Fruit fly (Drosophila melanogaster) whole organism, embryonic: ENCODE results near the gene CG6937.

Experiments
- Antp ChIP-seq: fragments of 200-800 bp; sonication (Bioruptor generic); optimal IDR thresholded peaks from 3 replicates; lab custom pipeline; 2016; ENCODE audit warnings: missing biosample characterization, missing genetic modification characterization
- B-H1 ChIP-seq: fragments of 200-800 bp; sonication (Bioruptor generic); IDR thresholded peaks from 3 replicates; pipeline ENCODE4 v1.3.6; 2022; ENCODE audit warnings: missing biosample characterization, missing genetic modification characterization
- Bteb2 ChIP-seq: fragments of 200-800 bp; sonication (Bioruptor generic); optimal IDR thresholded peaks from 2 replicates; lab custom pipeline; 2016; ENCODE audit warnings: missing biosample characterization, missing genetic modification characterization
- CG10209 ChIP-seq: fragments of 200-800 bp; sonication (Bioruptor generic); optimal IDR thresholded peaks from 3 replicates; lab custom pipeline; 2017; ENCODE audit warnings: missing biosample characterization, mild to moderate bottlenecking, missing genetic modification characterization, missing genetic modification reagents
- CG10654 ChIP-seq: fragments of 200-800 bp; sonication (Bioruptor generic); optimal IDR thresholded peaks from 2 replicates; lab custom pipeline; 2016; ENCODE audit warnings: missing biosample characterization, missing genetic modification characterization
- CG12071 ChIP-seq: fragments of 200-800 bp; sonication (Bioruptor generic); optimal IDR thresholded peaks from 3 replicates; lab custom pipeline; 2018; ENCODE audit warnings: missing biosample characterization, mild to moderate bottlenecking, missing genetic modification characterization
- CG14441 ChIP-seq: fragments of 200-800 bp; sonication (Bioruptor generic); IDR thresholded peaks from 2 replicates; pipeline ENCODE4 v1.3.6; 2022; ENCODE audit warnings: missing biosample characterization, missing genetic modification characterization
- CG14710 ChIP-seq: fragments of 200-800 bp; sonication (Bioruptor generic); optimal IDR thresholded peaks from 3 replicates; lab custom pipeline; 2019; ENCODE audit warnings: missing biosample characterization, mild to moderate bottlenecking, missing genetic modification characterization, moderate library complexity
- CG14965 ChIP-seq: fragments of 200-800 bp; sonication (Bioruptor generic); optimal IDR thresholded peaks from 2 replicates; lab custom pipeline; 2016; ENCODE audit warnings: missing biosample characterization, missing genetic modification characterization, borderline replicate concordance
- CG15011 ChIP-seq: fragments of 200-800 bp; sonication (Bioruptor generic); optimal IDR thresholded peaks from 3 replicates; lab custom pipeline; 2018; ENCODE audit warnings: missing biosample characterization, mild to moderate bottlenecking, missing genetic modification characterization
- CG15073 ChIP-seq: fragments of 200-800 bp; sonication (Bioruptor generic); optimal IDR thresholded peaks from 2 replicates; lab custom pipeline; 2016; ENCODE audit warnings: missing biosample characterization, missing genetic modification characterization
- CG15479 ChIP-seq: fragments of 200-800 bp; sonication (Bioruptor generic); optimal IDR thresholded peaks from 3 replicates; lab custom pipeline; 2019; ENCODE audit warnings: missing biosample characterization, mild to moderate bottlenecking, missing genetic modification characterization, moderate library complexity
- CG17802 ChIP-seq: fragments of 200-800 bp; sonication (Bioruptor generic); optimal IDR thresholded peaks from 2 replicates; lab custom pipeline; 2018; ENCODE audit warnings: missing biosample characterization, mild to moderate bottlenecking, missing genetic modification characterization, moderate library complexity
- CG2116 ChIP-seq: fragments of 200-800 bp; sonication (Bioruptor generic); optimal IDR thresholded peaks from 3 replicates; lab custom pipeline; 2018; ENCODE audit warnings: missing biosample characterization, mild to moderate bottlenecking, missing genetic modification characterization
- CG3407 ChIP-seq: fragments of 200-800 bp; sonication (Bioruptor generic); optimal IDR thresholded peaks from 2 replicates; lab custom pipeline; 2018; ENCODE audit warnings: missing biosample characterization, mild to moderate bottlenecking, missing genetic modification characterization
- CG3995 ChIP-seq: fragments of 200-800 bp; sonication (Bioruptor generic); optimal IDR thresholded peaks from 3 replicates; lab custom pipeline; 2016; ENCODE audit warnings: missing biosample characterization, missing genetic modification characterization
- CG42726 ChIP-seq: fragments of 200-800 bp; sonication (Bioruptor generic); IDR thresholded peaks from 2 replicates; pipeline ENCODE4 v1.3.6; 2022; ENCODE audit warnings: missing biosample characterization, missing genetic modification characterization; ENCODE audit not compliant: partially characterized antibody
- CG5245 ChIP-seq: fragments of 200-800 bp; sonication (Bioruptor generic); optimal IDR thresholded peaks from 3 replicates; lab custom pipeline; 2016; ENCODE audit warnings: missing biosample characterization, missing genetic modification characterization
- CG6689 ChIP-seq: fragments of 200-800 bp; sonication (Bioruptor generic); IDR thresholded peaks from 2 replicates; pipeline ENCODE4 v1.3.6; 2022; ENCODE audit warnings: missing biosample characterization, missing genetic modification characterization
- CG7556 ChIP-seq: fragments of 200-800 bp; sonication (Bioruptor generic); optimal IDR thresholded peaks from 2 replicates; lab custom pipeline; 2017; ENCODE audit warnings: missing biosample characterization, mild to moderate bottlenecking, missing genetic modification characterization
- CG8359 ChIP-seq: fragments of 200-800 bp; sonication (Bioruptor generic); optimal IDR thresholded peaks from 2 replicates; lab custom pipeline; 2017; ENCODE audit warnings: missing biosample characterization, mild to moderate bottlenecking, missing genetic modification characterization, borderline replicate concordance
- CG9215 ChIP-seq: fragments of 200-800 bp; sonication (Bioruptor generic); IDR thresholded peaks from 2 replicates; pipeline ENCODE4 v1.3.6; 2022; ENCODE audit warnings: missing biosample characterization, missing genetic modification characterization
- CG9876 ChIP-seq: fragments of 200-800 bp; sonication (Bioruptor generic); optimal IDR thresholded peaks from 2 replicates; lab custom pipeline; 2016; ENCODE audit warnings: missing biosample characterization, missing genetic modification characterization
- CoRest ChIP-seq: fragments of 200-800 bp; sonication (Bioruptor generic); optimal IDR thresholded peaks from 3 replicates; lab custom pipeline; 2018; ENCODE audit warnings: missing biosample characterization, mild to moderate bottlenecking, missing genetic modification characterization, moderate library complexity
- Doc2 ChIP-seq: fragments of 200-800 bp; sonication (Bioruptor generic); IDR thresholded peaks from 2 replicates; pipeline ENCODE4 v1.3.6; 2022; ENCODE audit warnings: missing biosample characterization, missing genetic modification characterization
- Dref ChIP-seq: fragments of 200-800 bp; sonication (Bioruptor generic); IDR thresholded peaks from 2 replicates; pipeline ENCODE4 v1.3.6; 2022; ENCODE audit warnings: missing biosample characterization, missing genetic modification characterization
- ERR ChIP-seq: fragments of 200-800 bp; sonication (Bioruptor generic); optimal IDR thresholded peaks from 2 replicates; lab custom pipeline; 2016; ENCODE audit warnings: missing biosample characterization, missing genetic modification characterization
- Elba2 ChIP-seq: fragments of 200-800 bp; sonication (Bioruptor generic); optimal IDR thresholded peaks from 3 replicates; lab custom pipeline; 2016; ENCODE audit warnings: missing biosample characterization, missing genetic modification characterization
- Kr ChIP-seq: fragments of 200-800 bp; sonication (Bioruptor generic); optimal IDR thresholded peaks from 2 replicates; lab custom pipeline; 2017; ENCODE audit warnings: missing biosample characterization, mild to moderate bottlenecking, missing genetic modification characterization
- MESR4 ChIP-seq: fragments of 200-800 bp; sonication (Bioruptor generic); optimal IDR thresholded peaks from 2 replicates; lab custom pipeline; 2018; ENCODE audit warnings: missing biosample characterization, mild to moderate bottlenecking, missing genetic modification characterization, moderate library complexity
- Meics ChIP-seq: fragments of 200-800 bp; sonication (Bioruptor generic); optimal IDR thresholded peaks from 2 replicates; lab custom pipeline; 2017; ENCODE audit warnings: missing biosample characterization, mild to moderate bottlenecking, missing genetic modification characterization
- NC2β ChIP-seq: fragments of 200-800 bp; sonication (Bioruptor generic); optimal IDR thresholded peaks from 2 replicates; lab custom pipeline; 2016; ENCODE audit warnings: missing biosample characterization, missing genetic modification characterization
- Pdp1 ChIP-seq, 2 experiments: fragments of 200-800 bp; sonication (Bioruptor generic); optimal IDR thresholded peaks; 3 replicates each; lab custom pipeline; 2016; ENCODE audit warnings: missing biosample characterization in 2 of 2, missing genetic modification characterization in 2 of 2, mild to moderate bottlenecking in 1 of 2, moderate library complexity in 1 of 2
- Ptx1 ChIP-seq: fragments of 200-800 bp; sonication (Bioruptor generic); IDR thresholded peaks from 2 replicates; pipeline ENCODE4 v1.3.6; 2022; ENCODE audit warnings: missing biosample characterization, missing genetic modification characterization
- Sox100B ChIP-seq: fragments of 200-800 bp; sonication (Bioruptor generic); optimal IDR thresholded peaks from 3 replicates; lab custom pipeline; 2018; ENCODE audit warnings: missing biosample characterization, mild to moderate bottlenecking, missing genetic modification characterization
- Stat92E ChIP-seq, 3 experiments: fragments of >200 bp in 2 of 3; fragments of 200-800 bp in 1 of 3; sonication (Bioruptor generic) in 1 of 3; optimal IDR thresholded peaks; 2 replicates each; lab custom pipeline; 2017 to 2019; ENCODE audit warnings: missing biosample characterization in 3 of 3, missing genetic modification characterization in 3 of 3, mild to moderate bottlenecking in 1 of 3, moderate library complexity in 1 of 3
- TFAM ChIP-seq: fragments of 200-800 bp; sonication (Bioruptor generic); optimal IDR thresholded peaks from 2 replicates; lab custom pipeline; 2017; ENCODE audit warnings: missing biosample characterization, missing genetic modification characterization, inconsistent platforms
- ato ChIP-seq: fragments of 200-800 bp; sonication (Bioruptor generic); IDR thresholded peaks from 2 replicates; pipeline ENCODE4 v1.3.6; 2022; ENCODE audit warnings: missing biosample characterization, missing genetic modification characterization; ENCODE audit not compliant: partially characterized antibody
- btn ChIP-seq: fragments of 200-800 bp; sonication (Bioruptor generic); optimal IDR thresholded peaks from 2 replicates; lab custom pipeline; 2016; ENCODE audit warnings: missing biosample characterization, missing genetic modification characterization
- corto ChIP-seq: fragments of 200-800 bp; sonication (Bioruptor generic); optimal IDR thresholded peaks from 2 replicates; lab custom pipeline; 2016; ENCODE audit warnings: missing biosample characterization, mild to moderate bottlenecking, missing genetic modification characterization, moderate library complexity
- fd102C ChIP-seq: fragments of 200-800 bp; sonication (Bioruptor generic); optimal IDR thresholded peaks from 2 replicates; lab custom pipeline; 2018; ENCODE audit warnings: missing biosample characterization, mild to moderate bottlenecking, missing genetic modification characterization, moderate library complexity
- gfzf ChIP-seq: fragments of 200-800 bp; sonication (Bioruptor generic); optimal IDR thresholded peaks from 2 replicates; lab custom pipeline; 2016; ENCODE audit warnings: missing biosample characterization, mild to moderate bottlenecking, missing genetic modification characterization, moderate library complexity
- mld ChIP-seq: fragments of 200-800 bp; sonication (Bioruptor generic); IDR thresholded peaks from 3 replicates; pipeline ENCODE4 v1.3.6; 2022; ENCODE audit warnings: missing biosample characterization, missing genetic modification characterization; ENCODE audit not compliant: partially characterized antibody
- ranshi ChIP-seq: fragments of 200-800 bp; sonication (Bioruptor generic); IDR thresholded peaks from 2 replicates; pipeline ENCODE4 v1.3.6; 2022; ENCODE audit warnings: missing biosample characterization, missing genetic modification characterization
- salm ChIP-seq: fragments of 200-800 bp; sonication (Bioruptor generic); optimal IDR thresholded peaks from 2 replicates; lab custom pipeline; 2018; ENCODE audit warnings: missing biosample characterization, mild to moderate bottlenecking, missing genetic modification characterization
- so ChIP-seq: fragments of 200-800 bp; sonication (Bioruptor generic); IDR thresholded peaks from 3 replicates; pipeline ENCODE4 v1.3.6; 2022; ENCODE audit warnings: missing biosample characterization, missing genetic modification characterization
- tna ChIP-seq: fragments of 200-800 bp; sonication (Bioruptor generic); IDR thresholded peaks from 2 replicates; pipeline ENCODE4 v1.3.6; 2022; ENCODE audit warnings: missing biosample characterization, missing genetic modification characterization; ENCODE audit not compliant: partially characterized antibody
- vfl ChIP-seq: fragments of 200-800 bp; sonication (Bioruptor generic); optimal IDR thresholded peaks from 2 replicates; lab custom pipeline; 2016; ENCODE audit warnings: missing biosample characterization, missing genetic modification characterization
- vvl ChIP-seq: fragments of 200-800 bp; sonication (Bioruptor generic); IDR thresholded peaks from 2 replicates; pipeline ENCODE4 v1.3.6; 2022; ENCODE audit warnings: missing biosample characterization, missing genetic modification characterization

CG6937 gene

dm6 chr3R:22590668-22591275 is 6.2 kb downstream of the CG6937 start (continued):
- TF ChIP-seq CG9215 (GFP tag; lab: Robert Waterston, UW) (no peak), btn (peak; percentile 57), CG7556 (GFP tag; lab: Kevin White, UChicago) (peak; percentile 82), vvl (GFP tag; lab: Robert Waterston, UW) (peak; percentile 12; the same call in 1 of the 2 replicates), CG14965 (GFP tag; lab: Kevin White, UChicago) (no peak), Pdp1 (GFP tag; optimal IDR thresholded peaks at IDR 0.05; lab: Kevin White, UChicago) (peak; percentile 1 to 38), Ptx1 (GFP tag; lab: Robert Waterston, UW) (no peak; the same call in 1 of the 2 replicates), CG17802 (tag; lab: Kevin White, UChicago) (peak; percentile 12), CG42726 (GFP tag; lab: Robert Waterston, UW) (no peak), CG10209 (GFP tag; lab: Kevin White, UChicago) (peak; percentile 64), B-H1 (GFP tag; lab: Robert Waterston, UW) (no peak; the same call in 2 of the 3 replicates), Kr (GFP tag; lab: Kevin White, UChicago) (no peak), CG3407 (GFP tag; lab: Kevin White, UChicago) (peak; percentile 65), MESR4 (GFP tag; lab: Kevin White, UChicago) (no peak), CG15073 (GFP tag; lab: Kevin White, UChicago) (no peak), Doc2 (GFP tag; lab: Robert Waterston, UW) (no peak), fd102C (GFP tag; lab: Kevin White, UChicago) (peak; percentile 17), CG10654 (GFP tag; lab: Kevin White, UChicago) (peak; percentile 42), TFAM (GFP tag; lab: Kevin White, UChicago) (peak; percentile 28), so (GFP tag; lab: Robert Waterston, UW) (peak; percentile 13; the same call in 1 of the 3 replicates), Sox100B (GFP tag; lab: Kevin White, UChicago) (peak; percentile 81), ERR (GFP tag; lab: Kevin White, UChicago) (no peak), CG8359 (GFP tag; lab: Kevin White, UChicago) (peak; percentile 63), Stat92E (GFP tag; optimal IDR thresholded peaks at IDR 0.05; lab: Kevin White, UChicago) (peak in 1 of 3 experiments; percentile 80), CG15011 (GFP tag; lab: Kevin White, UChicago) (peak; percentile 35), CoRest (tag; lab: Kevin White, UChicago) (peak; percentile 72), ato (GFP tag; lab: Robert Waterston, UW) (no peak), ranshi (GFP tag; lab: Robert Waterston, UW) (no peak; the same call in none of the 2 replicates), CG15479 (GFP tag; lab: Kevin White, UChicago) (no peak), NC2β (GFP tag; lab: Kevin White, UChicago) (peak; percentile 54), CG9876 (GFP tag; lab: Kevin White, UChicago) (no peak), Meics (peak; percentile 12), CG3995 (GFP tag; lab: Kevin White, UChicago) (no peak), CG12071 (no peak), Antp (GFP tag; lab: Kevin White, UChicago) (peak; percentile 41), CG5245 (GFP tag; lab: Kevin White, UChicago) (no peak), CG14710 (tag; lab: Kevin White, UChicago) (peak; percentile 79), gfzf (GFP tag; lab: Kevin White, UChicago) (no peak), CG6689 (GFP tag; lab: Robert Waterston, UW) (peak; percentile 35; the same call in 1 of the 2 replicates), tna (no peak), Elba2 (GFP tag; lab: Kevin White, UChicago) (no peak), vfl (no peak), Bteb2 (no peak), CG14441 (0 out of 2 replicates have a peak, but pooled peaks have one; percentile 28), mld (GFP tag; lab: Robert Waterston, UW) (no peak), salm (tag; lab: Kevin White, UChicago) (peak; percentile 40), CG2116 (GFP tag; lab: Kevin White, UChicago) (peak; percentile 39), Dref (no peak), corto (GFP tag; lab: Kevin White, UChicago) (no peak)
